Worm (Caenorhabditis elegans) whole organism, L1 larva: Measurements from ENCODE around the gene nuo-5.

ENCODE experiments used
- ama-1 ChIP-seq: fragments of 150-350 bp; optimal IDR thresholded peaks from 2 replicates; lab custom pipeline; 2014
- ceh-63 ChIP-seq: fragments of 200-800 bp; sonication (Bioruptor generic); optimal IDR thresholded peaks from 2 replicates; lab custom pipeline; 2018; ENCODE audit warnings: mild to moderate bottlenecking, missing genetic modification characterization, missing compliant biosample characterization
- ceh-82 ChIP-seq, 3 experiments: fragments of 150-350 bp in 1 of 3; sonication (generic microtip) in 2 of 3; optimal IDR thresholded peaks; 2 replicates each; lab custom pipeline; 2014 to 2017; ENCODE audit warnings: missing biosample characterization in 3 of 3, missing genetic modification characterization in 3 of 3
- ceh-90 ChIP-seq: sonication (generic microtip); optimal IDR thresholded peaks from 2 replicates; lab custom pipeline; 2016; ENCODE audit warnings: missing genetic modification characterization, missing compliant biosample characterization
- ces-1 ChIP-seq: fragments of 150-350 bp; optimal IDR thresholded peaks from 2 replicates; lab custom pipeline; 2014; ENCODE audit warnings: missing biosample characterization, missing genetic modification reagents, missing genetic modification characterization
- dpl-1 ChIP-seq, 3 experiments: fragments of 150-350 bp in 2 of 3; sonication (generic microtip) in 1 of 3; optimal IDR thresholded peaks; 2 replicates each; lab custom pipeline; 2014 to 2017; ENCODE audit warnings: missing biosample characterization in 3 of 3, missing genetic modification characterization in 3 of 3, missing genetic modification reagents in 3 of 3
- efl-3 ChIP-seq: fragments of 200-800 bp; sonication (Bioruptor generic); optimal IDR thresholded peaks from 2 replicates; lab custom pipeline; 2018; ENCODE audit warnings: mild to moderate bottlenecking, missing genetic modification characterization, missing compliant biosample characterization
- egl-13 ChIP-seq: sonication (generic microtip); optimal IDR thresholded peaks from 2 replicates; lab custom pipeline; 2016; ENCODE audit warnings: missing genotype, missing genetic modification reagents, missing genetic modification characterization, missing compliant biosample characterization
- elt-2 ChIP-seq: sonication (generic microtip); optimal IDR thresholded peaks from 2 replicates; lab custom pipeline; 2016; ENCODE audit warnings: missing genetic modification characterization, mild to moderate bottlenecking, inconsistent platforms, missing compliant biosample characterization, missing genetic modification reagents
- elt-3 ChIP-seq, 6 experiments: fragments of 150-350 bp in 1 of 6; sonication (generic microtip); optimal IDR thresholded peaks; 2 replicates each; lab custom pipeline; 2017 to 2018; ENCODE audit warnings: missing biosample characterization in 6 of 6, missing genetic modification characterization in 6 of 6, inconsistent platforms in 1 of 6
- fos-1 ChIP-seq: fragments of 150-350 bp; optimal IDR thresholded peaks from 2 replicates; lab custom pipeline; 2014; ENCODE audit warnings: missing biosample characterization, missing genetic modification characterization
- grh-1 ChIP-seq: fragments of 200-800 bp; sonication (Bioruptor generic); IDR thresholded peaks from 2 replicates; pipeline ENCODE4 v1.3.6; 2022; ENCODE audit warnings: missing genetic modification reagents, missing genetic modification characterization, missing compliant biosample characterization
- hlh-17 ChIP-seq: fragments of 200-800 bp; sonication (Bioruptor generic); optimal IDR thresholded peaks from 2 replicates; lab custom pipeline; 2018; ENCODE audit warnings: missing genetic modification characterization, mild to moderate bottlenecking, missing compliant biosample characterization, moderate library complexity, borderline replicate concordance
- hpl-2 ChIP-seq: fragments of 150-350 bp; optimal IDR thresholded peaks from 2 replicates; lab custom pipeline; 2014; ENCODE audit warnings: missing biosample characterization, missing genetic modification reagents, missing genetic modification characterization
- lin-13 ChIP-seq: fragments of 150-350 bp; optimal IDR thresholded peaks from 2 replicates; lab custom pipeline; 2014; ENCODE audit warnings: missing biosample characterization, missing genetic modification reagents, missing genetic modification characterization
- lsy-2 ChIP-seq, 2 experiments: fragments of 150-350 bp; optimal IDR thresholded peaks; 2 replicates each; lab custom pipeline; 2014; ENCODE audit warnings: missing biosample characterization in 2 of 2, missing genetic modification characterization in 2 of 2
- mep-1 ChIP-seq: fragments of 150-350 bp; optimal IDR thresholded peaks from 2 replicates; lab custom pipeline; 2014; ENCODE audit warnings: missing biosample characterization, missing genetic modification characterization
- nhr-11 ChIP-seq: fragments of 150-350 bp; optimal IDR thresholded peaks from 2 replicates; lab custom pipeline; 2014; ENCODE audit warnings: missing biosample characterization, missing genetic modification characterization
- nhr-20 ChIP-seq: sonication (generic microtip); optimal IDR thresholded peaks from 2 replicates; lab custom pipeline; 2016; ENCODE audit warnings: mild to moderate bottlenecking, missing genetic modification characterization, missing compliant biosample characterization
- nhr-47 ChIP-seq: sonication (generic microtip); optimal IDR thresholded peaks from 2 replicates; lab custom pipeline; 2016; ENCODE audit warnings: mild to moderate bottlenecking, missing genetic modification characterization, moderate library complexity, missing compliant biosample characterization
- nhr-71 ChIP-seq: sonication (generic microtip); optimal IDR thresholded peaks from 2 replicates; lab custom pipeline; 2016; ENCODE audit warnings: mild to moderate bottlenecking, missing genetic modification characterization, moderate library complexity, missing compliant biosample characterization
- nhr-76 ChIP-seq: sonication (generic microtip); optimal IDR thresholded peaks from 2 replicates; lab custom pipeline; 2017; ENCODE audit warnings: missing biosample characterization, missing genetic modification characterization
- nhr-84 ChIP-seq: sonication (generic microtip); optimal IDR thresholded peaks from 2 replicates; lab custom pipeline; 2017; ENCODE audit warnings: missing biosample characterization, missing genetic modification characterization
- nhr-85 ChIP-seq: sonication (generic microtip); peaks from one replicate; lab custom pipeline; 2016; ENCODE audit warnings: missing genetic modification characterization, inconsistent platforms, missing compliant biosample characterization
- nhr-90 ChIP-seq: sonication (generic microtip); optimal IDR thresholded peaks from 2 replicates; lab custom pipeline; 2016; ENCODE audit warnings: mild to moderate bottlenecking, missing genetic modification characterization, missing compliant biosample characterization; ENCODE audit not compliant: poor library complexity
- pag-3 ChIP-seq: sonication (generic microtip); optimal IDR thresholded peaks from 2 replicates; lab custom pipeline; 2017; ENCODE audit warnings: missing genetic modification characterization, mild to moderate bottlenecking, missing compliant biosample characterization, antibody characterized with exemption, borderline replicate concordance; ENCODE audit not compliant: insufficient read depth
- snpc-4 ChIP-seq: fragments of 150-350 bp; optimal IDR thresholded peaks from 2 replicates; lab custom pipeline; 2014; ENCODE audit warnings: missing biosample characterization, missing genetic modification characterization
- sup-37 ChIP-seq: fragments of 200-800 bp; sonication (Bioruptor generic); optimal IDR thresholded peaks from 2 replicates; lab custom pipeline; 2018; ENCODE audit warnings: mild to moderate bottlenecking, missing genetic modification characterization, missing compliant biosample characterization
- swsn-7 ChIP-seq: sonication (generic microtip); optimal IDR thresholded peaks from 2 replicates; lab custom pipeline; 2016; ENCODE audit warnings: missing genetic modification characterization, missing compliant biosample characterization
- tbx-2 ChIP-seq: sonication (generic microtip); optimal IDR thresholded peaks from 2 replicates; lab custom pipeline; 2016; ENCODE audit warnings: missing genetic modification characterization, missing compliant biosample characterization
- tlp-1 ChIP-seq: fragments of 150-350 bp; optimal IDR thresholded peaks from 2 replicates; lab custom pipeline; 2014; ENCODE audit warnings: missing biosample characterization, missing genetic modification characterization
- unc-30 ChIP-seq: sonication (generic microtip); optimal IDR thresholded peaks from 2 replicates; lab custom pipeline; 2017; ENCODE audit warnings: missing biosample characterization, missing genetic modification characterization
- unc-62 ChIP-seq: fragments of 150-350 bp; optimal IDR thresholded peaks from 2 replicates; lab custom pipeline; 2014; ENCODE audit warnings: missing biosample characterization, missing genetic modification reagents, missing genetic modification characterization
- unc-98 ChIP-seq: fragments of 200-800 bp; sonication (Bioruptor generic); IDR thresholded peaks from 2 replicates; pipeline ENCODE4 v1.3.6; 2022; ENCODE audit warnings: missing genetic modification characterization, missing compliant biosample characterization
- xbp-1 ChIP-seq: sonication (generic microtip); optimal IDR thresholded peaks from 2 replicates; lab custom pipeline; 2016; ENCODE audit warnings: missing genetic modification characterization, missing compliant biosample characterization
- zag-1 ChIP-seq: fragments of 150-350 bp; optimal IDR thresholded peaks from 2 replicates; lab custom pipeline; 2014; ENCODE audit warnings: missing biosample characterization, missing genetic modification characterization
- ztf-11 ChIP-seq, 2 experiments: sonication (generic microtip); optimal IDR thresholded peaks; 2 replicates each; lab custom pipeline; 2016 to 2017; ENCODE audit warnings: missing genetic modification characterization in 2 of 2, missing biosample characterization in 1 of 2, missing compliant biosample characterization in 1 of 2
- ztf-4 ChIP-seq: fragments of 150-350 bp; optimal IDR thresholded peaks from 2 replicates; lab custom pipeline; 2014; ENCODE audit warnings: missing biosample characterization, missing genetic modification characterization

Gene nuo-5

ce11 chrV:2727101-2727500 lies 28.3 kb downstream of the nuo-5 start, which contains the start of gene str-13:
Gene str-13, minus strand, starts transcription at chrV:2727201.
- TF ChIP-seq nhr-85 (peak; percentile 39), fos-1 (tag; lab: Kevin White, UChicago) (no peak)

- TF ChIP-seq nhr-90 (tag; lab: Kevin White, UChicago) (no peak), zag-1 (tag; lab: Kevin White, UChicago) (no peak), grh-1 (GFP tag; lab: Robert Waterston, UW) (no peak), lsy-2 (tag; optimal IDR thresholded peaks at IDR 0.05; lab: Kevin White, UChicago) (no peak), unc-30 (tag; lab: Kevin White, UChicago) (no peak), nhr-47 (no peak), tlp-1 (tag; lab: Kevin White, UChicago) (no peak), lin-13 (no peak), dpl-1 (GFP tag; optimal IDR thresholded peaks at IDR 0.05; lab: Kevin White, UChicago) (no peak), tbx-2 (tag; lab: Kevin White, UChicago) (no peak), ceh-82 (tag; optimal IDR thresholded peaks at IDR 0.05; lab: Kevin White, UChicago) (no peak), pag-3 (no peak), egl-13 (tag; lab: Kevin White, UChicago) (no peak), hlh-17 (no peak), ztf-11 (tag; optimal IDR thresholded peaks at IDR 0.05; lab: Kevin White, UChicago) (no peak), nhr-11 (tag; lab: Kevin White, UChicago) (no peak), xbp-1 (no peak)
These were observed 29.5 kb downstream of the nuo-5 start, which contains the start of gene str-33 for ce11 chrV:2728236-2728635. Gene str-33, plus strand, starts transcription at chrV:2728536.

- TF ChIP-seq ztf-4 (tag; lab: Kevin White, UChicago) (no peak), ztf-11 (tag; optimal IDR thresholded peaks at IDR 0.05; lab: Kevin White, UChicago) (no peak), nhr-84 (tag; lab: Kevin White, UChicago) (no peak), ceh-63 (GFP tag; lab: Kevin White, UChicago) (no peak), fos-1 (tag; lab: Kevin White, UChicago) (no peak), snpc-4 (tag; lab: Kevin White, UChicago) (no peak), nhr-71 (tag; lab: Kevin White, UChicago) (no peak), mep-1 (no peak), xbp-1 (no peak), nhr-76 (no peak), nhr-90 (tag; lab: Kevin White, UChicago) (peak; percentile 43), efl-3 (no peak), ama-1 (peak; percentile 8), elt-2 (tag; lab: Kevin White, UChicago) (peak; percentile 98), elt-3 (tag; optimal IDR thresholded peaks at IDR 0.05; lab: Kevin White, UChicago) (no peak), egl-13 (tag; lab: Kevin White, UChicago) (no peak), ceh-90 (no peak), ces-1 (no peak)
These were observed 32.2 kb downstream of the nuo-5 start, which contains the start of gene dod-3 for ce11 chrV:2730784-2731480. Gene dod-3, minus strand, starts transcription at chrV:2731098.

- TF ChIP-seq nhr-47 (no peak), ztf-4 (tag; lab: Kevin White, UChicago) (no peak), hpl-2 (no peak), nhr-76 (no peak), sup-37 (GFP tag; lab: Kevin White, UChicago) (no peak), unc-62 (no peak), pag-3 (no peak), swsn-7 (tag; lab: Kevin White, UChicago) (no peak), nhr-20 (tag; lab: Kevin White, UChicago) (no peak), fos-1 (tag; lab: Kevin White, UChicago) (no peak), unc-98 (GFP tag; lab: Robert Waterston, UW) (no peak), ztf-11 (tag; optimal IDR thresholded peaks at IDR 0.05; lab: Kevin White, UChicago) (no peak)
These were observed 35.6 kb downstream of the nuo-5 start, which contains the start of gene srg-57 for ce11 chrV:2734360-2734759. Gene srg-57, minus strand, starts transcription at chrV:2734460.
